Fruit fly (Drosophila melanogaster): ENCODE measurements around the gene bdl.

bdl gene

dm6 chr2L:4371516-4372136 is 47.3 kb downstream of the bdl start (continued):
- TF ChIP-seq Hey (tag; optimal IDR thresholded peaks at IDR 0.05) (no peak), fu2 (GFP tag; optimal IDR thresholded peaks at IDR 0.05) (no peak), CG18599 (GFP tag; optimal IDR thresholded peaks at IDR 0.05) (no peak), en (GFP tag; optimal IDR thresholded peaks at IDR 0.05) (no peak), Xrp1 (GFP tag; IDR thresholded peaks at IDR 0.05) (peak; percentile 64), CG15696 (tag; optimal IDR thresholded peaks at IDR 0.05) (peak; percentile 92), CG7987 (GFP tag; optimal IDR thresholded peaks at IDR 0.05) (no peak), Sin3A (optimal IDR thresholded peaks at IDR 0.05) (no peak), CG43689 (GFP tag; IDR thresholded peaks at IDR 0.05) (no peak), Side (GFP tag; optimal IDR thresholded peaks at IDR 0.05) (no peak), Dad (GFP tag; optimal IDR thresholded peaks at IDR 0.05) (peak; percentile 2), CG32767 (GFP tag; IDR thresholded peaks at IDR 0.05) (peak; percentile 42; the same call in 1 of the 2 replicates), Mad (GFP tag; optimal IDR thresholded peaks at IDR 0.05) (no peak), Deaf1 (tag; optimal IDR thresholded peaks at IDR 0.05) (peak; percentile 46), CG15601 (tag; optimal IDR thresholded peaks at IDR 0.05) (peak; percentile 81), CG11093 (GFP tag; IDR thresholded peaks at IDR 0.05) (0 out of 3 replicates have a peak, but pooled peaks have one; percentile 15), CG30431 (GFP tag; optimal IDR thresholded peaks at IDR 0.05) (no peak), tap (tag; optimal IDR thresholded peaks at IDR 0.05) (peak; percentile 38), CG4617 (GFP tag; optimal IDR thresholded peaks at IDR 0.05; ENCODE audit: borderline replicate concordance) (no peak), Nf-YC (tag; optimal IDR thresholded peaks at IDR 0.05) (peak; percentile 71), Chrac-16 (GFP tag; optimal IDR thresholded peaks at IDR 0.05) (peak; percentile 52), hkb (optimal IDR thresholded peaks at IDR 0.05) (no peak), hkb (GFP tag; IDR thresholded peaks at IDR 0.05) (0 out of 2 replicates have a peak, but pooled peaks have one; percentile 34), CG9932 (GFP tag; IDR thresholded peaks at IDR 0.05) (no peak), CG31365 (tag; optimal IDR thresholded peaks at IDR 0.05) (peak; percentile 19), slbo (GFP tag; IDR thresholded peaks at IDR 0.05) (0 out of 2 replicates have a peak, but pooled peaks have one; percentile 8), gsb-n (tag; optimal IDR thresholded peaks at IDR 0.05) (peak; percentile 71), CG9609 (GFP tag; optimal IDR thresholded peaks at IDR 0.05) (no peak), CG11560 (tag; IDR thresholded peaks at IDR 0.05) (no peak), CG16779 (GFP tag; IDR thresholded peaks at IDR 0.05) (no peak), luna (GFP tag; optimal IDR thresholded peaks at IDR 0.05) (no peak), CG10366 (GFP tag; IDR thresholded peaks at IDR 0.05) (peak; percentile 11; the same call in 1 of the 2 replicates), dm (GFP tag; optimal IDR thresholded peaks at IDR 0.05) (no peak), Rfx (GFP tag; IDR thresholded peaks at IDR 0.05) (no peak), az2 (GFP tag; optimal IDR thresholded peaks at IDR 0.05) (peak; percentile 63), CG11696 (GFP tag; IDR thresholded peaks at IDR 0.05) (no peak), danr (GFP tag; IDR thresholded peaks at IDR 0.05) (no peak), ato (GFP tag; IDR thresholded peaks at IDR 0.05; ENCODE audit: partially characterized antibody) (no peak), CG10321 (GFP tag; IDR thresholded peaks at IDR 0.05) (peak; percentile 81), dpn (GFP tag; optimal IDR thresholded peaks at IDR 0.05) (peak in 1 of 2 experiments; percentile 52), CG14014 (GFP tag; IDR thresholded peaks at IDR 0.05) (no peak), Dek (tag; optimal IDR thresholded peaks at IDR 0.05) (no peak), Jarid2 (GFP tag; optimal IDR thresholded peaks at IDR 0.05) (peak; percentile 85), CG6813 (GFP tag; optimal IDR thresholded peaks at IDR 0.05) (peak; percentile 38), phol (tag; optimal IDR thresholded peaks at IDR 0.05) (peak; percentile 84), CG13775 (GFP tag; optimal IDR thresholded peaks at IDR 0.05) (peak; percentile 58), CG12236 (GFP tag; optimal IDR thresholded peaks at IDR 0.05) (no peak), sqz (GFP tag; optimal IDR thresholded peaks at IDR 0.05) (peak; percentile 47), Nf-YA (GFP tag; IDR thresholded peaks at IDR 0.05) (no peak), shn (GFP tag; optimal IDR thresholded peaks at IDR 0.05) (peak; percentile 9), CG8388 (GFP tag; optimal IDR thresholded peaks at IDR 0.05) (peak; percentile 72)

Data from whole organism, embryonic.